Worm (Caenorhabditis elegans): ENCODE results near the gene slc-28.1.

DNA sequence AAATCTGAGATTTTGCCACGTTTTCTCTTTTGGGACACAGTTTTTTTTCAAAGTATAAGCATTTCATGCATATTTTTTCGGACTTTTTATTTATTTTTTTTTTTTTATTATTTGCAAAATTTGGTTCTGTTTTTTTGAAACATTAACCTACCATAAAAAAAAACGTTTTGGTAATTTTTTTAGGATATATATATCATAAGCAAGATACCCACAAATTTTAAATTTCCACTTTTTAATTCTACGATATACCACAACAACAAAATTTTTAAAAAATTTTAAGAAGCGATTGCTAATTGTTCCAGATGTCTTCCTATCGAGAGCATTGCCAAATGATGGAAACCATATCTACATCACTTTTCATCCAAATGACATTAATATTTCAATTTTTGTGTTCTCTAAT lies 34.9 kb upstream of the slc-28.1 start, which contains the start of gene srab-20:
- no peak for TF ChIP-seq tra-4 (tag; optimal IDR thresholded peaks at IDR 0.05)
- no peak for TF ChIP-seq tbx-11 (GFP tag; IDR thresholded peaks at IDR 0.05)
- TF ChIP-seq pes-1 (GFP tag; IDR thresholded peaks at IDR 0.05), result no peak
- no peak for TF ChIP-seq hmbx-1 (tag; optimal IDR thresholded peaks at IDR 0.05)
- no peak for TF ChIP-seq scrt-1 (GFP tag; IDR thresholded peaks at IDR 0.05)
- no peak for TF ChIP-seq ama-1 (optimal IDR thresholded peaks at IDR 0.05)
- no peak for TF ChIP-seq flt-1 (GFP tag; IDR thresholded peaks at IDR 0.05)
- TF ChIP-seq tbx-37 (GFP tag; conservative IDR thresholded peaks at IDR 0.05), result no peak
- TF ChIP-seq hnd-1 (tag; optimal IDR thresholded peaks at IDR 0.05), result no peak
- no peak for TF ChIP-seq ceh-13 (GFP tag; optimal IDR thresholded peaks at IDR 0.05)
- TF ChIP-seq hmg-4 (GFP tag; optimal IDR thresholded peaks at IDR 0.05), result no peak
- no peak for TF ChIP-seq B0310.2 (tag; optimal IDR thresholded peaks at IDR 0.05)
- no peak for TF ChIP-seq ceh-36 (tag; optimal IDR thresholded peaks at IDR 0.05)

All from whole organism, early embryonic.